Worm (Caenorhabditis elegans) whole organism, L1 larva: ENCODE results near the gene clec-172.

ENCODE experiments used
- C34B4.2 ChIP-seq: sonication (generic microtip); optimal IDR thresholded peaks from 2 replicates; lab custom pipeline; 2017; ENCODE audit warnings: mild to moderate bottlenecking, missing genetic modification characterization, missing compliant biosample characterization
- alr-1 ChIP-seq: fragments of 200-800 bp; sonication (Bioruptor generic); optimal IDR thresholded peaks from 2 replicates; lab custom pipeline; 2018; ENCODE audit warnings: borderline replicate concordance, mild to moderate bottlenecking, missing genetic modification characterization, missing compliant biosample characterization
- aly-2 ChIP-seq: fragments of 150-350 bp; optimal IDR thresholded peaks from 2 replicates; lab custom pipeline; 2014; ENCODE audit warnings: missing biosample characterization, missing genetic modification characterization
- blmp-1 ChIP-seq: fragments of 150-350 bp; optimal IDR thresholded peaks from 2 replicates; lab custom pipeline; 2014; ENCODE audit warnings: missing biosample characterization, missing genetic modification characterization
- ceh-8 ChIP-seq: fragments of 200-800 bp; sonication (Bioruptor generic); optimal IDR thresholded peaks from 2 replicates; lab custom pipeline; 2018; ENCODE audit warnings: mild to moderate bottlenecking, missing genetic modification characterization, moderate library complexity, missing compliant biosample characterization
- ceh-82 ChIP-seq, 3 experiments: fragments of 150-350 bp in 1 of 3; sonication (generic microtip) in 2 of 3; optimal IDR thresholded peaks; 2 replicates each; lab custom pipeline; 2014 to 2017; ENCODE audit warnings: missing biosample characterization in 3 of 3, missing genetic modification characterization in 3 of 3
- ceh-88 ChIP-seq: fragments of 200-800 bp; sonication (Bioruptor generic); IDR thresholded peaks from 2 replicates; pipeline ENCODE4 v1.3.6; 2022; ENCODE audit warnings: missing genetic modification characterization, missing compliant biosample characterization
- ces-1 ChIP-seq: fragments of 150-350 bp; optimal IDR thresholded peaks from 2 replicates; lab custom pipeline; 2014; ENCODE audit warnings: missing biosample characterization, missing genetic modification reagents, missing genetic modification characterization
- dpl-1 ChIP-seq, 3 experiments: fragments of 150-350 bp in 2 of 3; sonication (generic microtip) in 1 of 3; optimal IDR thresholded peaks; 2 replicates each; lab custom pipeline; 2014 to 2017; ENCODE audit warnings: missing biosample characterization in 3 of 3, missing genetic modification characterization in 3 of 3, missing genetic modification reagents in 3 of 3
- dsc-1 ChIP-seq: sonication (generic microtip); optimal IDR thresholded peaks from 2 replicates; lab custom pipeline; 2016; ENCODE audit warnings: mild to moderate bottlenecking, missing genetic modification characterization, missing compliant biosample characterization
- efl-1 ChIP-seq, 4 experiments: fragments of 150-350 bp; optimal IDR thresholded peaks in 3 of 4; peaks in 1 of 4; 1 replicate in 1 of 4; 2 replicates in 3 of 4; lab custom pipeline; 2014; ENCODE audit warnings: missing biosample characterization in 2 of 4, missing genetic modification characterization in 2 of 4, missing genetic modification reagents in 2 of 4
- egl-13 ChIP-seq: sonication (generic microtip); optimal IDR thresholded peaks from 2 replicates; lab custom pipeline; 2016; ENCODE audit warnings: missing genotype, missing genetic modification reagents, missing genetic modification characterization, missing compliant biosample characterization
- elt-2 ChIP-seq: sonication (generic microtip); optimal IDR thresholded peaks from 2 replicates; lab custom pipeline; 2016; ENCODE audit warnings: missing genetic modification characterization, mild to moderate bottlenecking, inconsistent platforms, missing compliant biosample characterization, missing genetic modification reagents
- elt-3 ChIP-seq, 6 experiments: fragments of 150-350 bp in 1 of 6; sonication (generic microtip); optimal IDR thresholded peaks; 2 replicates each; lab custom pipeline; 2017 to 2018; ENCODE audit warnings: missing biosample characterization in 6 of 6, missing genetic modification characterization in 6 of 6, inconsistent platforms in 1 of 6
- ets-5 ChIP-seq: fragments of 200-800 bp; sonication (Bioruptor generic); IDR thresholded peaks from 2 replicates; pipeline ENCODE4 v1.3.6; 2022; ENCODE audit warnings: missing genetic modification characterization, missing compliant biosample characterization
- fkh-8 ChIP-seq: sonication (generic microtip); optimal IDR thresholded peaks from 2 replicates; lab custom pipeline; 2016; ENCODE audit warnings: mild to moderate bottlenecking, missing genetic modification characterization, missing compliant biosample characterization
- irx-1 ChIP-seq: sonication (generic microtip); optimal IDR thresholded peaks from 2 replicates; lab custom pipeline; 2016; ENCODE audit warnings: missing genetic modification characterization, missing compliant biosample characterization
- jun-1 ChIP-seq: fragments of 150-350 bp; optimal IDR thresholded peaks from 2 replicates; lab custom pipeline; 2014; ENCODE audit warnings: missing biosample characterization, missing genetic modification reagents, missing genetic modification characterization
- lin-13 ChIP-seq: fragments of 150-350 bp; optimal IDR thresholded peaks from 2 replicates; lab custom pipeline; 2014; ENCODE audit warnings: missing biosample characterization, missing genetic modification reagents, missing genetic modification characterization
- lin-14 ChIP-seq: fragments of 200-800 bp; sonication (Bioruptor generic); optimal IDR thresholded peaks from 2 replicates; lab custom pipeline; 2018; ENCODE audit warnings: mild to moderate bottlenecking, missing genetic modification characterization, moderate library complexity, missing compliant biosample characterization
- lin-15B ChIP-seq: fragments of 150-350 bp; sonication (generic microtip); optimal IDR thresholded peaks from 3 replicates; lab custom pipeline; 2014; ENCODE audit warnings: missing biosample characterization, missing genetic modification characterization
- lin-35 ChIP-seq, 2 experiments: fragments of 150-350 bp; optimal IDR thresholded peaks; 2 replicates each; lab custom pipeline; 2014; ENCODE audit warnings: missing biosample characterization in 2 of 2, missing genetic modification characterization in 2 of 2, missing genetic modification reagents in 2 of 2
- lsy-2 ChIP-seq, 2 experiments: fragments of 150-350 bp; optimal IDR thresholded peaks; 2 replicates each; lab custom pipeline; 2014; ENCODE audit warnings: missing biosample characterization in 2 of 2, missing genetic modification characterization in 2 of 2
- mab-9 ChIP-seq: fragments of 200-800 bp; sonication (Bioruptor generic); IDR thresholded peaks from 2 replicates; pipeline ENCODE4 v1.3.6; 2022; ENCODE audit warnings: missing genetic modification reagents, missing genetic modification characterization, missing compliant biosample characterization
- mdl-1 ChIP-seq, 2 experiments: fragments of 150-350 bp; optimal IDR thresholded peaks; 2 replicates each; lab custom pipeline; 2014 to 2017; ENCODE audit warnings: missing biosample characterization in 2 of 2, missing genetic modification characterization in 2 of 2, inconsistent platforms in 1 of 2
- mef-2 ChIP-seq: fragments of 150-350 bp; optimal IDR thresholded peaks from 2 replicates; lab custom pipeline; 2014; ENCODE audit warnings: missing biosample characterization, missing genetic modification characterization
- mep-1 ChIP-seq: fragments of 150-350 bp; optimal IDR thresholded peaks from 2 replicates; lab custom pipeline; 2014; ENCODE audit warnings: missing biosample characterization, missing genetic modification characterization
- nhr-19 ChIP-seq: fragments of 200-800 bp; sonication (Bioruptor generic); conservative IDR thresholded peaks from 2 replicates; pipeline ENCODE4 v1.3.6; 2022; ENCODE audit warnings: missing genetic modification characterization, missing compliant biosample characterization
- nhr-20 ChIP-seq: sonication (generic microtip); optimal IDR thresholded peaks from 2 replicates; lab custom pipeline; 2016; ENCODE audit warnings: mild to moderate bottlenecking, missing genetic modification characterization, missing compliant biosample characterization
- nhr-237 ChIP-seq: fragments of 150-350 bp; optimal IDR thresholded peaks from 2 replicates; lab custom pipeline; 2014; ENCODE audit warnings: missing biosample characterization, missing genetic modification characterization
- nhr-47 ChIP-seq: sonication (generic microtip); optimal IDR thresholded peaks from 2 replicates; lab custom pipeline; 2016; ENCODE audit warnings: mild to moderate bottlenecking, missing genetic modification characterization, moderate library complexity, missing compliant biosample characterization
- nhr-71 ChIP-seq: sonication (generic microtip); optimal IDR thresholded peaks from 2 replicates; lab custom pipeline; 2016; ENCODE audit warnings: mild to moderate bottlenecking, missing genetic modification characterization, moderate library complexity, missing compliant biosample characterization
- nhr-77 ChIP-seq: fragments of 150-350 bp; optimal IDR thresholded peaks from 2 replicates; lab custom pipeline; 2014; ENCODE audit warnings: missing biosample characterization, missing genetic modification characterization
- nhr-85 ChIP-seq: sonication (generic microtip); peaks from one replicate; lab custom pipeline; 2016; ENCODE audit warnings: missing genetic modification characterization, inconsistent platforms, missing compliant biosample characterization
- nhr-90 ChIP-seq: sonication (generic microtip); optimal IDR thresholded peaks from 2 replicates; lab custom pipeline; 2016; ENCODE audit warnings: mild to moderate bottlenecking, missing genetic modification characterization, missing compliant biosample characterization; ENCODE audit not compliant: poor library complexity
- pag-3 ChIP-seq: sonication (generic microtip); optimal IDR thresholded peaks from 2 replicates; lab custom pipeline; 2017; ENCODE audit warnings: missing genetic modification characterization, mild to moderate bottlenecking, missing compliant biosample characterization, antibody characterized with exemption, borderline replicate concordance; ENCODE audit not compliant: insufficient read depth
- pax-3 ChIP-seq: fragments of 200-800 bp; sonication (Bioruptor generic); optimal IDR thresholded peaks from 2 replicates; lab custom pipeline; 2018; ENCODE audit warnings: mild to moderate bottlenecking, missing genetic modification characterization, moderate library complexity, missing compliant biosample characterization
- skn-1 ChIP-seq: fragments of 150-350 bp; optimal IDR thresholded peaks from 2 replicates; lab custom pipeline; 2014; ENCODE audit warnings: missing biosample characterization, missing genetic modification characterization
- snu-23 ChIP-seq: sonication (generic microtip); optimal IDR thresholded peaks from 2 replicates; lab custom pipeline; 2016; ENCODE audit warnings: missing genetic modification characterization, missing compliant biosample characterization
- sox-4 ChIP-seq: sonication (generic microtip); optimal IDR thresholded peaks from 2 replicates; lab custom pipeline; 2016; ENCODE audit warnings: missing genetic modification characterization, missing compliant biosample characterization
- swsn-7 ChIP-seq: sonication (generic microtip); optimal IDR thresholded peaks from 2 replicates; lab custom pipeline; 2016; ENCODE audit warnings: missing genetic modification characterization, missing compliant biosample characterization
- tbx-2 ChIP-seq: sonication (generic microtip); optimal IDR thresholded peaks from 2 replicates; lab custom pipeline; 2016; ENCODE audit warnings: missing genetic modification characterization, missing compliant biosample characterization
- tlp-1 ChIP-seq: fragments of 150-350 bp; optimal IDR thresholded peaks from 2 replicates; lab custom pipeline; 2014; ENCODE audit warnings: missing biosample characterization, missing genetic modification characterization
- unc-30 ChIP-seq: sonication (generic microtip); optimal IDR thresholded peaks from 2 replicates; lab custom pipeline; 2017; ENCODE audit warnings: missing biosample characterization, missing genetic modification characterization
- unc-86 ChIP-seq: sonication (generic microtip); optimal IDR thresholded peaks from 2 replicates; lab custom pipeline; 2016; ENCODE audit warnings: missing genetic modification characterization, missing compliant biosample characterization
- vab-15 ChIP-seq: sonication (generic microtip); optimal IDR thresholded peaks from 2 replicates; lab custom pipeline; 2017; ENCODE audit warnings: missing genotype, mild to moderate bottlenecking, missing genetic modification characterization, missing compliant biosample characterization
- xbp-1 ChIP-seq: sonication (generic microtip); optimal IDR thresholded peaks from 2 replicates; lab custom pipeline; 2016; ENCODE audit warnings: missing genetic modification characterization, missing compliant biosample characterization
- zip-4 ChIP-seq: fragments of 200-800 bp; sonication (Bioruptor generic); optimal IDR thresholded peaks from 2 replicates; lab custom pipeline; 2018; ENCODE audit warnings: mild to moderate bottlenecking, missing genetic modification characterization, moderate library complexity, missing compliant biosample characterization
- ztf-4 ChIP-seq: fragments of 150-350 bp; optimal IDR thresholded peaks from 2 replicates; lab custom pipeline; 2014; ENCODE audit warnings: missing biosample characterization, missing genetic modification characterization

The clec-172 gene

ce11 chrIV:1510241-1510640 is 6.2 kb downstream of the clec-172 start, which contains the start of gene txt-4:
Gene txt-4 (plus strand): TSS chrIV:1510564.
- TF ChIP-seq elt-2 (tag; lab: Kevin White, UChicago) (peak; percentile 55), nhr-19 (no peak)

ce11 chrIV:1497448-1497847 is 19.0 kb downstream of the clec-172 start, which contains the start of gene hxk-3:
Gene hxk-3 (plus strand): TSS chrIV:1497626.
- TF ChIP-seq lsy-2 (tag; optimal IDR thresholded peaks at IDR 0.05; lab: Kevin White, UChicago) (peak; percentile 65 to 78), lin-14 (GFP tag; lab: Kevin White, UChicago) (peak; percentile 87), snu-23 (GFP tag; lab: Kevin White, UChicago) (peak; percentile 83), elt-3 (tag; optimal IDR thresholded peaks at IDR 0.05; lab: Kevin White, UChicago) (peak in 1 of 6 experiments; percentile 54), ceh-82 (tag; optimal IDR thresholded peaks at IDR 0.05; lab: Kevin White, UChicago) (peak in 1 of 3 experiments; percentile 44), efl-1 (optimal IDR thresholded peaks at IDR 0.05; lab: Kevin White, UChicago) (peak; percentile 66 to 71), efl-1 (GFP tag; optimal IDR thresholded peaks at IDR 0.05 in 1 of 2; lab: Kevin White, UChicago) (peak; percentile 50 to 85), tlp-1 (tag; lab: Kevin White, UChicago) (no peak), ztf-4 (tag; lab: Kevin White, UChicago) (peak; percentile 14), egl-13 (peak; percentile 54), mef-2 (tag; lab: Kevin White, UChicago) (no peak), mab-9 (GFP tag; lab: Robert Waterston, UW) (no peak), tbx-2 (tag; lab: Kevin White, UChicago) (peak; percentile 60), nhr-71 (tag; lab: Kevin White, UChicago) (peak; percentile 87), nhr-90 (tag; lab: Kevin White, UChicago) (peak; percentile 63), mep-1 (tag; lab: Kevin White, UChicago) (peak; percentile 82), mdl-1 (tag; optimal IDR thresholded peaks at IDR 0.05; lab: Kevin White, UChicago) (peak in 1 of 2 experiments; percentile 94), jun-1 (tag; lab: Kevin White, UChicago) (no peak), aly-2 (tag; lab: Kevin White, UChicago) (no peak), blmp-1 (peak; percentile 34), nhr-19 (peak; percentile 68), dsc-1 (tag; lab: Kevin White, UChicago) (peak; percentile 69), nhr-20 (tag; lab: Kevin White, UChicago) (peak; percentile 69), nhr-85 (peak; percentile 92), ceh-8 (GFP tag; lab: Kevin White, UChicago) (no peak), lin-35 (GFP tag; optimal IDR thresholded peaks at IDR 0.05; lab: Kevin White, UChicago) (peak; percentile 39 to 68), lin-15B (tag; lab: Kevin White, UChicago) (peak; percentile 31), nhr-77 (tag; lab: Kevin White, UChicago) (no peak), unc-86 (tag; lab: Kevin White, UChicago) (peak; percentile 49), pax-3 (peak; percentile 47), lin-13 (GFP tag; lab: Kevin White, UChicago) (peak; percentile 49), ets-5 (no peak), ceh-88 (GFP tag; lab: Robert Waterston, UW) (no peak), pag-3 (peak; percentile 15), zip-4 (GFP tag; lab: Kevin White, UChicago) (no peak), skn-1 (tag; lab: Kevin White, UChicago) (peak; percentile 21), ces-1 (GFP tag; lab: Kevin White, UChicago) (no peak), swsn-7 (tag; lab: Kevin White, UChicago) (peak; percentile 75), irx-1 (tag; lab: Kevin White, UChicago) (peak; percentile 42), alr-1 (no peak), xbp-1 (tag; lab: Kevin White, UChicago) (peak; percentile 65), unc-30 (tag; lab: Kevin White, UChicago) (no peak), sox-4 (tag; lab: Kevin White, UChicago) (no peak), fkh-8 (tag; lab: Kevin White, UChicago) (peak; percentile 21), C34B4.2 (tag; lab: Kevin White, UChicago) (no peak), vab-15 (tag; lab: Kevin White, UChicago) (no peak), nhr-47 (tag; lab: Kevin White, UChicago) (peak; percentile 76), dpl-1 (GFP tag; optimal IDR thresholded peaks at IDR 0.05; lab: Kevin White, UChicago) (peak; percentile 18 to 56 (median 51)), nhr-237 (tag; lab: Kevin White, UChicago) (peak; percentile 26)
